Fruit fly (Drosophila melanogaster) whole organism, embryonic: ENCODE measurements around the gene CG3091.
A peak's percentile ranks its signal among the peaks of the same experiment; 100 is the strongest.

Experiments used
- Ada2b ChIP-seq: fragments of 200-800 bp; sonication (Bioruptor generic); IDR thresholded peaks from 2 replicates; pipeline ENCODE4 v1.3.6; 2022; ENCODE audit warnings: missing biosample characterization, missing genetic modification characterization
- Aef1 ChIP-seq: fragments of 200-800 bp; sonication (Bioruptor generic); IDR thresholded peaks from 3 replicates; pipeline ENCODE4 v1.3.6; 2022; ENCODE audit warnings: missing biosample characterization, missing genetic modification characterization
- CG1024 ChIP-seq: fragments of 200-800 bp; sonication (Bioruptor generic); IDR thresholded peaks from 2 replicates; pipeline ENCODE4 v1.3.6; 2022; ENCODE audit warnings: missing biosample characterization, missing genetic modification characterization
- CG11085 ChIP-seq: fragments of 200-800 bp; sonication (Bioruptor generic); IDR thresholded peaks from 2 replicates; pipeline ENCODE4 v1.3.6; 2022; ENCODE audit warnings: missing biosample characterization, missing genetic modification characterization
- CG11504 ChIP-seq: fragments of 200-800 bp; sonication (Bioruptor generic); optimal IDR thresholded peaks from 3 replicates; lab custom pipeline; 2019; ENCODE audit warnings: missing biosample characterization, mild to moderate bottlenecking, missing genetic modification characterization, moderate library complexity
- CG12155 ChIP-seq: fragments of 200-800 bp; sonication (Bioruptor generic); optimal IDR thresholded peaks from 3 replicates; lab custom pipeline; 2016; ENCODE audit warnings: missing biosample characterization, missing genetic modification characterization
- CG14441 ChIP-seq: fragments of 200-800 bp; sonication (Bioruptor generic); IDR thresholded peaks from 2 replicates; pipeline ENCODE4 v1.3.6; 2022; ENCODE audit warnings: missing biosample characterization, missing genetic modification characterization
- CG14667 ChIP-seq: fragments of 200-800 bp; sonication (Bioruptor generic); IDR thresholded peaks from 2 replicates; pipeline ENCODE4 v1.3.6; 2022; ENCODE audit warnings: missing biosample characterization, missing genetic modification characterization
- CG2120 ChIP-seq: fragments of 200-800 bp; sonication (Bioruptor generic); optimal IDR thresholded peaks from 3 replicates; lab custom pipeline; 2016; ENCODE audit warnings: missing biosample characterization, missing genetic modification characterization
- CG32767 ChIP-seq: fragments of 200-800 bp; sonication (Bioruptor generic); IDR thresholded peaks from 2 replicates; pipeline ENCODE4 v1.3.6; 2022; ENCODE audit warnings: missing biosample characterization, missing genetic modification characterization
- CG42726 ChIP-seq: fragments of 200-800 bp; sonication (Bioruptor generic); IDR thresholded peaks from 2 replicates; pipeline ENCODE4 v1.3.6; 2022; ENCODE audit warnings: missing biosample characterization, missing genetic modification characterization; ENCODE audit not compliant: partially characterized antibody
- CG4730 ChIP-seq: fragments of 200-800 bp; sonication (Bioruptor generic); IDR thresholded peaks from 2 replicates; pipeline ENCODE4 v1.3.6; 2022; ENCODE audit warnings: missing biosample characterization, missing genetic modification characterization
- CG8388 ChIP-seq: fragments of 200-800 bp; sonication (Bioruptor generic); optimal IDR thresholded peaks from 2 replicates; lab custom pipeline; 2019; ENCODE audit warnings: missing biosample characterization, mild to moderate bottlenecking, missing genetic modification characterization, moderate library complexity
- CG9609 ChIP-seq: fragments of 200-800 bp; sonication (Bioruptor generic); optimal IDR thresholded peaks from 3 replicates; lab custom pipeline; 2016; ENCODE audit warnings: missing biosample characterization, missing genetic modification characterization
- Camta ChIP-seq: fragments of 200-800 bp; sonication (Bioruptor generic); optimal IDR thresholded peaks from 2 replicates; lab custom pipeline; 2016; ENCODE audit warnings: missing biosample characterization, missing genetic modification characterization
- Dll ChIP-seq: fragments of 200-800 bp; sonication (Bioruptor generic); IDR thresholded peaks from 4 replicates; pipeline ENCODE4 v1.3.6; 2022; ENCODE audit warnings: missing biosample characterization, missing genetic modification characterization; ENCODE audit not compliant: partially characterized antibody
- Dp ChIP-seq: fragments of 200-800 bp; sonication (Bioruptor generic); optimal IDR thresholded peaks from 2 replicates; lab custom pipeline; 2018; ENCODE audit warnings: missing biosample characterization, mild to moderate bottlenecking, missing genetic modification characterization, moderate library complexity
- Eip74EF ChIP-seq, 2 experiments: fragments of 200-800 bp in 1 of 2; fragments of >200 bp in 1 of 2; sonication (Bioruptor generic) in 1 of 2; optimal IDR thresholded peaks; 2 replicates each; lab custom pipeline; 2017 to 2019; ENCODE audit warnings: missing biosample characterization in 2 of 2, missing genetic modification characterization in 2 of 2, mild to moderate bottlenecking in 1 of 2, moderate library complexity in 1 of 2
- HLHmδ ChIP-seq: fragments of 200-800 bp; sonication (Bioruptor generic); optimal IDR thresholded peaks from 2 replicates; lab custom pipeline; 2018; ENCODE audit warnings: missing biosample characterization, mild to moderate bottlenecking, missing genetic modification characterization, moderate library complexity
- Mad ChIP-seq: fragments of 200-800 bp; sonication (Bioruptor generic); optimal IDR thresholded peaks from 2 replicates; lab custom pipeline; 2016; ENCODE audit warnings: missing biosample characterization, missing genetic modification characterization
- Mes4 ChIP-seq: fragments of 200-800 bp; sonication (Bioruptor generic); optimal IDR thresholded peaks from 2 replicates; lab custom pipeline; 2016; ENCODE audit warnings: missing biosample characterization, missing genetic modification characterization
- NC2α ChIP-seq: fragments of 200-800 bp; sonication (Bioruptor generic); optimal IDR thresholded peaks from 2 replicates; lab custom pipeline; 2016; ENCODE audit warnings: missing biosample characterization, missing genetic modification characterization
- Nf-YB ChIP-seq: fragments of 200-800 bp; sonication (Bioruptor generic); optimal IDR thresholded peaks from 3 replicates; lab custom pipeline; 2019; ENCODE audit warnings: missing biosample characterization, mild to moderate bottlenecking, missing genetic modification characterization, moderate library complexity
- Oli ChIP-seq: fragments of 200-800 bp; sonication (Bioruptor generic); optimal IDR thresholded peaks from 2 replicates; lab custom pipeline; 2018; ENCODE audit warnings: missing biosample characterization, mild to moderate bottlenecking, missing genetic modification characterization, moderate library complexity
- Optix ChIP-seq: fragments of 200-800 bp; sonication (Bioruptor generic); IDR thresholded peaks from 3 replicates; pipeline ENCODE4 v1.3.6; 2022; ENCODE audit warnings: missing biosample characterization, missing genetic modification characterization
- PHDP ChIP-seq: fragments of 200-800 bp; sonication (Bioruptor generic); optimal IDR thresholded peaks from 3 replicates; lab custom pipeline; 2018; ENCODE audit warnings: missing biosample characterization, mild to moderate bottlenecking, missing genetic modification characterization, moderate library complexity
- Xbp1 ChIP-seq: fragments of 200-800 bp; sonication (Bioruptor generic); optimal IDR thresholded peaks from 3 replicates; lab custom pipeline; 2016; ENCODE audit warnings: missing biosample characterization, mild to moderate bottlenecking, missing genetic modification characterization
- bowl ChIP-seq: fragments of 200-800 bp; sonication (Bioruptor generic); IDR thresholded peaks from 2 replicates; pipeline ENCODE4 v1.3.6; 2022; ENCODE audit warnings: missing biosample characterization, missing genetic modification characterization
- cato ChIP-seq: fragments of 200-800 bp; sonication (Bioruptor generic); optimal IDR thresholded peaks from 2 replicates; lab custom pipeline; 2016; ENCODE audit warnings: missing biosample characterization, missing genetic modification characterization, borderline replicate concordance
- da ChIP-seq: fragments of 200-800 bp; sonication (Bioruptor generic); optimal IDR thresholded peaks from 2 replicates; lab custom pipeline; 2016; ENCODE audit warnings: missing biosample characterization, missing genetic modification characterization
- dm ChIP-seq: fragments of 200-800 bp; sonication (Bioruptor generic); optimal IDR thresholded peaks from 3 replicates; lab custom pipeline; 2016; ENCODE audit warnings: missing biosample characterization, missing genetic modification characterization
- dmrt11E ChIP-seq: fragments of 200-800 bp; sonication (Bioruptor generic); optimal IDR thresholded peaks from 3 replicates; lab custom pipeline; 2018; ENCODE audit warnings: missing biosample characterization, mild to moderate bottlenecking, missing genetic modification characterization, moderate library complexity
- dpn ChIP-seq, 2 experiments: fragments of 200-800 bp; sonication (Bioruptor generic); optimal IDR thresholded peaks; 3 replicates each; lab custom pipeline; 2016; ENCODE audit warnings: missing biosample characterization in 2 of 2, missing genetic modification characterization in 2 of 2
- ewg ChIP-seq: fragments of 200-800 bp; sonication (Bioruptor generic); optimal IDR thresholded peaks from 3 replicates; lab custom pipeline; 2017; ENCODE audit warnings: mild to moderate bottlenecking, missing biosample characterization, missing genetic modification reagents, missing genetic modification characterization
- ftz-f1 ChIP-seq: fragments of 200-800 bp; sonication (Bioruptor generic); optimal IDR thresholded peaks from 2 replicates; lab custom pipeline; 2016; ENCODE audit warnings: missing biosample characterization, missing genetic modification characterization
- ind ChIP-seq: fragments of 200-800 bp; sonication (Bioruptor generic); optimal IDR thresholded peaks from 3 replicates; lab custom pipeline; 2016; ENCODE audit warnings: missing biosample characterization, missing genetic modification characterization
- maf-S ChIP-seq: fragments of 200-800 bp; sonication (Bioruptor generic); optimal IDR thresholded peaks from 2 replicates; lab custom pipeline; 2016; ENCODE audit warnings: missing biosample characterization, missing genetic modification characterization
- prd ChIP-seq, 3 experiments: fragments of >200 bp in 2 of 3; fragments of 200-800 bp in 1 of 3; sonication (Bioruptor generic) in 1 of 3; optimal IDR thresholded peaks in 2 of 3; IDR thresholded peaks in 1 of 3; 2 replicates in 2 of 3; 3 replicates in 1 of 3; pipeline versions ENCODE4 v1.3.6 to Lab custom; 2017 to 2022; ENCODE audit warnings: missing biosample characterization in 1 of 3, missing genetic modification characterization in 1 of 3
- pzg ChIP-seq: fragments of 200-800 bp; sonication (Bioruptor generic); optimal IDR thresholded peaks from 3 replicates; lab custom pipeline; 2018; ENCODE audit warnings: missing biosample characterization, mild to moderate bottlenecking, missing genetic modification characterization, moderate library complexity
- salm ChIP-seq: fragments of 200-800 bp; sonication (Bioruptor generic); optimal IDR thresholded peaks from 2 replicates; lab custom pipeline; 2018; ENCODE audit warnings: missing biosample characterization, mild to moderate bottlenecking, missing genetic modification characterization
- sens ChIP-seq: fragments of 200-800 bp; sonication (Bioruptor generic); peaks from one replicate; lab custom pipeline; 2016; ENCODE audit warnings: missing biosample characterization, missing genetic modification characterization
- shn ChIP-seq: fragments of 200-800 bp; sonication (Bioruptor generic); optimal IDR thresholded peaks from 3 replicates; lab custom pipeline; 2016; ENCODE audit warnings: missing biosample characterization, missing genetic modification characterization
- tup ChIP-seq: fragments of 200-800 bp; sonication (Bioruptor generic); optimal IDR thresholded peaks from 2 replicates; lab custom pipeline; 2016; ENCODE audit warnings: missing biosample characterization, mild to moderate bottlenecking, missing genetic modification characterization, moderate library complexity
- vvl ChIP-seq: fragments of 200-800 bp; sonication (Bioruptor generic); IDR thresholded peaks from 2 replicates; pipeline ENCODE4 v1.3.6; 2022; ENCODE audit warnings: missing biosample characterization, missing genetic modification characterization
- z ChIP-seq: fragments of 200-800 bp; sonication (Bioruptor generic); IDR thresholded peaks from 3 replicates; pipeline ENCODE4 v1.3.6; 2022; ENCODE audit warnings: missing biosample characterization, missing genetic modification characterization

The CG3091 gene

dm6 chrX:2298708-2299370, 44.8 kb upstream of the CG3091 start (continued):
- TF ChIP-seq dm (GFP tag; lab: Kevin White, UChicago) = peak; percentile 61
- TF ChIP-seq PHDP = peak; percentile 80
- peak; percentile 37 for TF ChIP-seq cato (GFP tag; lab: Kevin White, UChicago)
- TF ChIP-seq CG14667 = peak; percentile 41; the same call in 1 of the 2 replicates
- peak; percentile 7 for TF ChIP-seq da (GFP tag; lab: Kevin White, UChicago)
- TF ChIP-seq ind (GFP tag; lab: Kevin White, UChicago) = peak; percentile 65
- peak; percentile 75 for TF ChIP-seq Oli (tag; lab: Kevin White, UChicago)
- peak; percentile 83 for TF ChIP-seq CG32767 (GFP tag; lab: Robert Waterston, UW)
- TF ChIP-seq CG1024 (GFP tag; lab: Robert Waterston, UW) = peak; percentile 76
- peak; percentile 75 for TF ChIP-seq Nf-YB (GFP tag; lab: Kevin White, UChicago)
- peak; percentile 79 for TF ChIP-seq NC2α (GFP tag; lab: Kevin White, UChicago)
- TF ChIP-seq Xbp1 (GFP tag; lab: Kevin White, UChicago) = peak; percentile 80
- peak; percentile 52; the same call in 2 of the 3 replicates for TF ChIP-seq Aef1 (GFP tag; lab: Robert Waterston, UW)
- peak; percentile 94 for TF ChIP-seq vvl (GFP tag; lab: Robert Waterston, UW)
- peak; percentile 54 for TF ChIP-seq tup
- TF ChIP-seq Ada2b (GFP tag; lab: Robert Waterston, UW) = peak; percentile 72
- TF ChIP-seq Dp = no peak
- peak; percentile 88 for TF ChIP-seq Mes4 (GFP tag; lab: Kevin White, UChicago)
- TF ChIP-seq shn = peak; percentile 75
- peak; percentile 70 for TF ChIP-seq maf-S (GFP tag; lab: Kevin White, UChicago)
- peak in 1 of 2 experiments; percentile 82 for TF ChIP-seq Eip74EF (GFP tag; optimal IDR thresholded peaks at IDR 0.05; lab: Kevin White, UChicago)
- peak; percentile 90 for TF ChIP-seq Optix (GFP tag; lab: Robert Waterston, UW)
- TF ChIP-seq ewg = peak; percentile 78
- TF ChIP-seq salm (tag; lab: Kevin White, UChicago) = peak; percentile 78
- TF ChIP-seq dmrt11E (tag; lab: Kevin White, UChicago) = peak; percentile 95
- TF ChIP-seq dpn (GFP tag; optimal IDR thresholded peaks at IDR 0.05; lab: Kevin White, UChicago) = peak; percentile 69 to 79
- no peak for TF ChIP-seq CG42726 (GFP tag; lab: Robert Waterston, UW)
- peak; percentile 88 for TF ChIP-seq CG8388
- TF ChIP-seq Mad (GFP tag; lab: Kevin White, UChicago) = peak; percentile 70
- no peak for TF ChIP-seq bowl
- TF ChIP-seq sens = peak; percentile 99
- peak; percentile 78 for TF ChIP-seq CG11504 (tag; lab: Kevin White, UChicago)
- peak; percentile 49; the same call in 1 of the 3 replicates for TF ChIP-seq z (GFP tag; lab: Robert Waterston, UW)
- no peak for TF ChIP-seq Dll (GFP tag; lab: Robert Waterston, UW)
- peak; percentile 48 for TF ChIP-seq CG4730 (GFP tag; lab: Robert Waterston, UW)
- peak; percentile 59 for TF ChIP-seq CG12155 (GFP tag; lab: Kevin White, UChicago)
- TF ChIP-seq prd (optimal IDR thresholded peaks at IDR 0.05; lab: Kevin White, UChicago) = no peak
- peak; percentile 89 for TF ChIP-seq prd (GFP tag; IDR thresholded peaks at IDR 0.05; lab: Robert Waterston, UW)
- TF ChIP-seq CG2120 = no peak
- no peak for TF ChIP-seq CG11085 (GFP tag; lab: Robert Waterston, UW)
- peak; percentile 73 for TF ChIP-seq CG14441
- no peak for TF ChIP-seq ftz-f1 (GFP tag; lab: Kevin White, UChicago)
- peak; percentile 84 for TF ChIP-seq Camta
- peak; percentile 58 for TF ChIP-seq CG9609 (GFP tag; lab: Kevin White, UChicago)
- no peak for TF ChIP-seq HLHmδ (GFP tag; lab: Kevin White, UChicago)
- TF ChIP-seq pzg (GFP tag; lab: Kevin White, UChicago) = no peak
